Fruit fly (Drosophila melanogaster): Measurements from ENCODE around the gene numb.
A peak's percentile ranks its signal among the peaks of the same experiment; 100 is the strongest.

Gene numb

DNA sequence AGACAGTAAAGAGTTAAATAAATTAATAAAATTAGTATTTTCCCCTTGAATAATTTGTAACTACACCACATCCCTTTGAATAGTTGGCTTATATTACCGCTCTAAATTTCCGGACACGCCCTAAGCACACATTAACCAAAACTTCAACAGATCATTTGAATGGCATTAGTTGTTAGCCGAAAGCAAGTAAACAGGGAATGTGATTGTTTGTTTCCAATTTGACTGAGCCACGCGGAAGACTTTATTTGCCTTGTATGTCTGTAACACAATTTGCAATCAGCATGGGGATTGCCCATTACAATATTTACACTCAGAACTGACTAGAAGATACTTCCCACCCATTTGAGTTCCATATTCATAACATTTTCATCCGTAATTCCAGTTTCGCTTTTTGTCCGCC lies 72.4 kb downstream of the numb start:
- TF ChIP-seq CG10348 (GFP tag; IDR thresholded peaks at IDR 0.05) (no peak), fd96Ca (GFP tag; IDR thresholded peaks at IDR 0.05) (no peak), CG8301 (tag; optimal IDR thresholded peaks at IDR 0.05) (no peak), CG15710 (tag; optimal IDR thresholded peaks at IDR 0.05) (no peak), CG4496 (GFP tag; IDR thresholded peaks at IDR 0.05) (no peak), CG12605 (GFP tag; IDR thresholded peaks at IDR 0.05) (no peak), CG9948 (tag; optimal IDR thresholded peaks at IDR 0.05) (no peak), CG32121 (GFP tag; IDR thresholded peaks at IDR 0.05) (no peak), Pif1A (GFP tag; optimal IDR thresholded peaks at IDR 0.05) (no peak), CG8159 (tag; optimal IDR thresholded peaks at IDR 0.05) (no peak), CG17806 (tag; optimal IDR thresholded peaks at IDR 0.05) (no peak), CG34367 (tag; optimal IDR thresholded peaks at IDR 0.05) (no peak), EcR (GFP tag; optimal IDR thresholded peaks at IDR 0.05) (no peak), gl (tag; optimal IDR thresholded peaks at IDR 0.05) (no peak), Pif1B (GFP tag; optimal IDR thresholded peaks at IDR 0.05) (no peak), rn (GFP tag; IDR thresholded peaks at IDR 0.05) (no peak), CG14655 (GFP tag; optimal IDR thresholded peaks at IDR 0.05) (no peak), CG13204 (GFP tag; optimal IDR thresholded peaks at IDR 0.05) (no peak), D1 (tag; optimal IDR thresholded peaks at IDR 0.05) (no peak)

dm6 chr2L:9510429-9510828 lies 73.2 kb downstream of the numb start:
- no peak for TF ChIP-seq CG8159 (tag; optimal IDR thresholded peaks at IDR 0.05)
- no peak for TF ChIP-seq CG13204 (GFP tag; optimal IDR thresholded peaks at IDR 0.05)
- no peak for TF ChIP-seq Snoo (tag; optimal IDR thresholded peaks at IDR 0.05)
- no peak for TF ChIP-seq EcR (GFP tag; optimal IDR thresholded peaks at IDR 0.05)
- TF ChIP-seq CG14655 (GFP tag; optimal IDR thresholded peaks at IDR 0.05): no peak
- no peak for TF ChIP-seq rn (GFP tag; IDR thresholded peaks at IDR 0.05)
- TF ChIP-seq CG12605 (GFP tag; IDR thresholded peaks at IDR 0.05): no peak
- TF ChIP-seq CG17806 (tag; optimal IDR thresholded peaks at IDR 0.05): no peak
- TF ChIP-seq CG34367 (tag; optimal IDR thresholded peaks at IDR 0.05): no peak
- TF ChIP-seq fd96Ca (GFP tag; IDR thresholded peaks at IDR 0.05): no peak
- TF ChIP-seq CG9948 (tag; optimal IDR thresholded peaks at IDR 0.05): no peak
- TF ChIP-seq CG10348 (GFP tag; IDR thresholded peaks at IDR 0.05): no peak
- no peak for TF ChIP-seq CG8301 (tag; optimal IDR thresholded peaks at IDR 0.05)
- no peak for TF ChIP-seq Pif1A (GFP tag; optimal IDR thresholded peaks at IDR 0.05)
- TF ChIP-seq Pif1B (GFP tag; optimal IDR thresholded peaks at IDR 0.05): no peak
- no peak for TF ChIP-seq CG4496 (GFP tag; IDR thresholded peaks at IDR 0.05)
- no peak for TF ChIP-seq CG32121 (GFP tag; IDR thresholded peaks at IDR 0.05)
- TF ChIP-seq D1 (tag; optimal IDR thresholded peaks at IDR 0.05): no peak
- no peak for TF ChIP-seq CG15710 (tag; optimal IDR thresholded peaks at IDR 0.05)

dm6 chr2L:9512401-9513198 lies 75.3 kb downstream of the numb start:
- no peak for TF ChIP-seq CG8301 (tag; optimal IDR thresholded peaks at IDR 0.05)
- no peak for TF ChIP-seq CG34367 (tag; optimal IDR thresholded peaks at IDR 0.05)
- TF ChIP-seq rn (GFP tag; IDR thresholded peaks at IDR 0.05): no peak
- TF ChIP-seq EcR (GFP tag; optimal IDR thresholded peaks at IDR 0.05): peak; percentile 45
- peak; percentile 25 for TF ChIP-seq CG13204 (GFP tag; optimal IDR thresholded peaks at IDR 0.05)
- no peak for TF ChIP-seq Pif1B (GFP tag; optimal IDR thresholded peaks at IDR 0.05)
- TF ChIP-seq Ets98B (GFP tag; IDR thresholded peaks at IDR 0.05): no peak
- no peak for TF ChIP-seq CG9948 (tag; optimal IDR thresholded peaks at IDR 0.05)

dm6 chr2L:9513771-9514170 lies 76.5 kb downstream of the numb start:
- TF ChIP-seq CG13204 (GFP tag; optimal IDR thresholded peaks at IDR 0.05) (no peak), CG10348 (GFP tag; IDR thresholded peaks at IDR 0.05) (no peak), Pif1A (GFP tag; optimal IDR thresholded peaks at IDR 0.05) (no peak), Ets98B (GFP tag; IDR thresholded peaks at IDR 0.05) (no peak), CG34367 (tag; optimal IDR thresholded peaks at IDR 0.05) (no peak), Pif1B (GFP tag; optimal IDR thresholded peaks at IDR 0.05) (no peak), CG32121 (GFP tag; IDR thresholded peaks at IDR 0.05) (no peak), CG8301 (tag; optimal IDR thresholded peaks at IDR 0.05) (no peak), Snoo (tag; optimal IDR thresholded peaks at IDR 0.05) (no peak), CG17806 (tag; optimal IDR thresholded peaks at IDR 0.05) (no peak), CG9948 (tag; optimal IDR thresholded peaks at IDR 0.05) (no peak), gl (tag; optimal IDR thresholded peaks at IDR 0.05) (no peak)
